Worm (Caenorhabditis elegans) whole organism, mixed stage, embryonic: Measurements from ENCODE around the gene wee-1.1.

ENCODE experiments used
- M03D4.4 ChIP-seq: sonication (generic microtip); optimal IDR thresholded peaks from 2 replicates; lab custom pipeline; 2017; ENCODE audit warnings: mild to moderate bottlenecking, missing genetic modification characterization, missing compliant biosample characterization
- bed-3 ChIP-seq: fragments of 200-800 bp; sonication (Bioruptor generic); optimal IDR thresholded peaks from 3 replicates; lab custom pipeline; 2018; ENCODE audit warnings: mild to moderate bottlenecking, missing genetic modification characterization, moderate library complexity, missing compliant biosample characterization
- blmp-1 ChIP-seq: fragments of 150-350 bp; optimal IDR thresholded peaks from 2 replicates; lab custom pipeline; 2014; ENCODE audit warnings: missing biosample characterization, missing genetic modification characterization
- ceh-39 ChIP-seq: fragments of 150-350 bp; optimal IDR thresholded peaks from 2 replicates; lab custom pipeline; 2014; ENCODE audit warnings: missing biosample characterization, missing genetic modification characterization
- ces-1 ChIP-seq: fragments of 150-350 bp; optimal IDR thresholded peaks from 2 replicates; lab custom pipeline; 2014; ENCODE audit warnings: missing biosample characterization, missing genetic modification reagents, missing genetic modification characterization
- cnd-1 ChIP-seq: fragments of 200-800 bp; sonication (Bioruptor generic); optimal IDR thresholded peaks from 2 replicates; lab custom pipeline; 2018; ENCODE audit warnings: mild to moderate bottlenecking, missing genetic modification characterization, missing compliant biosample characterization
- drap-1 ChIP-seq: fragments of 200-800 bp; sonication (Bioruptor generic); optimal IDR thresholded peaks from 3 replicates; lab custom pipeline; 2018; ENCODE audit warnings: mild to moderate bottlenecking, missing genetic modification characterization, missing compliant biosample characterization
- elt-1 ChIP-seq: sonication (generic microtip); optimal IDR thresholded peaks from 2 replicates; lab custom pipeline; 2017; ENCODE audit warnings: missing genetic modification characterization, mild to moderate bottlenecking, missing compliant biosample characterization, antibody characterized with exemption, moderate library complexity, borderline replicate concordance; ENCODE audit not compliant: insufficient read depth
- elt-3 ChIP-seq: fragments of 150-350 bp; optimal IDR thresholded peaks from 2 replicates; lab custom pipeline; 2014; ENCODE audit warnings: missing biosample characterization, missing genetic modification characterization
- ham-2 ChIP-seq: fragments of 200-800 bp; sonication (Bioruptor generic); optimal IDR thresholded peaks from 2 replicates; lab custom pipeline; 2018; ENCODE audit warnings: mild to moderate bottlenecking, missing genetic modification characterization, missing compliant biosample characterization
- hlh-1 ChIP-seq: fragments of 150-350 bp; optimal IDR thresholded peaks from 2 replicates; lab custom pipeline; 2014; ENCODE audit warnings: missing biosample characterization, missing genetic modification reagents, missing genetic modification characterization
- lin-13 ChIP-seq: fragments of 150-350 bp; optimal IDR thresholded peaks from 2 replicates; lab custom pipeline; 2014; ENCODE audit warnings: missing biosample characterization, missing genetic modification characterization
- lsy-2 ChIP-seq: fragments of 150-350 bp; optimal IDR thresholded peaks from 2 replicates; lab custom pipeline; 2014; ENCODE audit warnings: missing biosample characterization, missing genetic modification characterization
- mab-5 ChIP-seq: fragments of 150-350 bp; optimal IDR thresholded peaks from 2 replicates; lab custom pipeline; 2014; ENCODE audit warnings: missing biosample characterization, missing genetic modification characterization
- mep-1 ChIP-seq: fragments of 150-350 bp; optimal IDR thresholded peaks from 2 replicates; lab custom pipeline; 2017; ENCODE audit warnings: missing biosample characterization, missing genetic modification reagents, missing genetic modification characterization, inconsistent platforms
- nhr-12 ChIP-seq: fragments of 150-350 bp; optimal IDR thresholded peaks from 2 replicates; lab custom pipeline; 2014; ENCODE audit warnings: missing biosample characterization, missing genetic modification characterization
- nhr-2 ChIP-seq: fragments of 150-350 bp; optimal IDR thresholded peaks from 2 replicates; lab custom pipeline; 2014; ENCODE audit warnings: missing biosample characterization, missing genetic modification characterization
- nhr-237 ChIP-seq: fragments of 150-350 bp; optimal IDR thresholded peaks from 2 replicates; lab custom pipeline; 2014; ENCODE audit warnings: missing biosample characterization, missing genetic modification characterization
- nhr-28 ChIP-seq: fragments of 150-350 bp; optimal IDR thresholded peaks from 2 replicates; lab custom pipeline; 2014; ENCODE audit warnings: missing biosample characterization, missing genetic modification characterization
- pha-4 ChIP-seq: fragments of 150-350 bp; optimal IDR thresholded peaks from 2 replicates; lab custom pipeline; 2018; ENCODE audit warnings: missing biosample characterization, missing genetic modification reagents, missing genetic modification characterization
- sem-2 ChIP-seq: fragments of 200-800 bp; sonication (Bioruptor generic); optimal IDR thresholded peaks from 2 replicates; lab custom pipeline; 2018; ENCODE audit warnings: mild to moderate bottlenecking, missing genetic modification characterization, missing compliant biosample characterization
- snpc-4 ChIP-seq: fragments of 150-350 bp; optimal IDR thresholded peaks from 2 replicates; lab custom pipeline; 2014; ENCODE audit warnings: missing biosample characterization, missing genetic modification characterization
- sptf-1 ChIP-seq: sonication (generic microtip); optimal IDR thresholded peaks from 2 replicates; lab custom pipeline; 2017; ENCODE audit warnings: mild to moderate bottlenecking, missing genetic modification characterization, moderate library complexity, missing compliant biosample characterization
- tbx-8 ChIP-seq: fragments of 200-800 bp; sonication (Bioruptor generic); optimal IDR thresholded peaks from 2 replicates; lab custom pipeline; 2018; ENCODE audit warnings: mild to moderate bottlenecking, missing genetic modification characterization, moderate library complexity, missing compliant biosample characterization
- unc-120 ChIP-seq: sonication (generic microtip); optimal IDR thresholded peaks from 2 replicates; lab custom pipeline; 2017; ENCODE audit warnings: missing genetic modification characterization, missing compliant biosample characterization; ENCODE audit not compliant: poor library complexity, severe bottlenecking
- unc-39 ChIP-seq: fragments of 150-350 bp; optimal IDR thresholded peaks from 2 replicates; lab custom pipeline; 2014; ENCODE audit warnings: missing biosample characterization, missing genetic modification characterization
- unc-62 ChIP-seq: fragments of 150-350 bp; optimal IDR thresholded peaks from 2 replicates; lab custom pipeline; 2014; ENCODE audit warnings: missing biosample characterization, missing genetic modification reagents, missing genetic modification characterization
- zip-8 ChIP-seq: fragments of 150-350 bp; optimal IDR thresholded peaks from 2 replicates; lab custom pipeline; 2014; ENCODE audit warnings: missing biosample characterization, missing genetic modification characterization
- ztf-11 ChIP-seq: fragments of 150-350 bp; optimal IDR thresholded peaks from 2 replicates; lab custom pipeline; 2014; ENCODE audit warnings: missing biosample characterization, missing genetic modification characterization

The wee-1.1 gene

DNA sequence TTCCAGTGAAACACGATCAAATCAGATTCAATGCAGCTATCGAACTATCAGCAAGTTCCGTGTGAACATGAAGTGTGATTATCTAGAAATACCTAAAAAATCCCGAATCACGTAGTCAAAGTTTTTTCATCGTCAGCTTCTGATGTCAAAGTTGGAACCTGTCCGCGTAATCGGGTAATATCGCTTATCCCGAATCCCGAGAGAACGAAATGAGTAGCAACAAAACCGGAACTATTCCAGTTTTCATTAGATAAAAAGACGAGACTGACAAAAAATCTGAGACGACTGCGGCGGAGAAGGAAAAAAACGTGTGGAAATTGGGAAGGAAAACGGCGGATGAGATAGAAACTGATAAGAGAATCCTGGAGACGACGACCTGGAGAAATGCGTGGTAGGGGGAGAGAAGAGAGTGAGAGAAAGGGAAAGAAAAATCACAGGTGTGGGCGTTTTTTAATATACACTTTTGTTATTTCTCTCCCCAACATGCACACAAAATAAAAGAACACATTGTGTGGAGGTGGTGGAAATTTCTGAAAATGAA lies 36.7 kb upstream of the wee-1.1 start:
- TF ChIP-seq unc-62 (GFP tag; lab: Kevin White, UChicago), result no peak
- TF ChIP-seq elt-1 (tag; lab: Kevin White, UChicago), result peak; percentile 26

DNA sequence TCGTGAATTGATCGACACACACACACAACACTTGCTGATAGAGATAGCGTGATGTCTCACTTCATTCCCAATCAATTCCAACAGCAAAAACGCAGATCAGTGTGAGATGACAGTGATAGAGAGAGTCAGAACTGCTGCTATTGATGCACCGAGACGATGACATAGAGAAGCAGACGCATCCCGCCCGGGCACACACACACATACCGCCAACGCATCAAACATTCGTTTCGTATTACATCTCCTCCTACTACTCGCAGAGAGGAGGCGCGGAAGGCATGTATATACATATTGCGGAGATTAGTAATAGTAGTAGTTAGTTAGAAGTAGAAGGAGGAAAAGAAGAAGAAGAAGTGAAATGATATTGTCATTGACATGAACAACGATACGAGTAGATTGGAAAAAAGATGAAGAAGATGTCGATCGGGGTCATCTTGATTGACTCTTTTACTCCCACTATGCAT lies 36.1 kb upstream of the wee-1.1 start:
- TF ChIP-seq pha-4 (tag; lab: Kevin White, UChicago) (no peak), unc-39 (tag; lab: Kevin White, UChicago) (no peak), ham-2 (GFP tag; lab: Kevin White, UChicago) (peak; percentile 63), elt-3 (no peak), unc-120 (peak; percentile 63), hlh-1 (tag; lab: Kevin White, UChicago) (peak; percentile 70), unc-62 (GFP tag; lab: Kevin White, UChicago) (peak; percentile 84), drap-1 (GFP tag; lab: Kevin White, UChicago) (peak; percentile 42), elt-1 (tag; lab: Kevin White, UChicago) (peak; percentile 85)

- no peak for TF ChIP-seq nhr-12 (tag; lab: Kevin White, UChicago)
- TF ChIP-seq pha-4 (tag; lab: Kevin White, UChicago), result no peak
Observed at ce11 chrII:9618759-9619158, 35.4 kb upstream of the wee-1.1 start.

DNA sequence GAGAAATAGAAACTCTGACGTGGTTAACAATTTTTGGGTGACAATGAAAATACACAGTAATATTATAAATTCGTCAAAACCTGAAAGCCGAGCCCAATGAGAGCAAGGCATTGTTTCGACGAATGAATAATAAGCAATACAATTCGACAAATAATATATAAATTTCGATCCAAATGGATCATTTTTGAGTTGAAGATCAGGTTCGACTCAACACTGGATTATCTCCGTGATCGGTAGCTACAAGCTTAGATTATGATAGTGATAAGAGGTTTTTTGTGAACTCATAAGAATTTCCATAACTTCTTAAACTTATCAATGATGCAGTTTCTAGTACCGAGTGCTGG lies 34.5 kb upstream of the wee-1.1 start:
- no peak for TF ChIP-seq mep-1 (tag; lab: Kevin White, UChicago)
- no peak for TF ChIP-seq snpc-4 (tag; lab: Kevin White, UChicago)
- no peak for TF ChIP-seq ces-1 (GFP tag; lab: Kevin White, UChicago)
- no peak for TF ChIP-seq lin-13
- TF ChIP-seq sem-2, result no peak
- TF ChIP-seq mab-5 (tag; lab: Kevin White, UChicago), result no peak
- no peak for TF ChIP-seq zip-8 (tag; lab: Kevin White, UChicago)
- TF ChIP-seq nhr-28 (tag; lab: Kevin White, UChicago), result no peak
- TF ChIP-seq tbx-8 (GFP tag; lab: Kevin White, UChicago), result no peak

ce11 chrII:9617039-9617901 lies 33.9 kb upstream of the wee-1.1 start, which contains the start of gene hal-3:
hal-3 (minus strand) TSS chrII:9617125.
- TF ChIP-seq sptf-1 (tag; lab: Kevin White, UChicago) (peak; percentile 2), nhr-12 (tag; lab: Kevin White, UChicago) (no peak), unc-39 (tag; lab: Kevin White, UChicago) (no peak), mab-5 (tag; lab: Kevin White, UChicago) (no peak), elt-3 (no peak)

- TF ChIP-seq tbx-8 (GFP tag; lab: Kevin White, UChicago), result no peak
- TF ChIP-seq mep-1 (tag; lab: Kevin White, UChicago), result no peak
- no peak for TF ChIP-seq ceh-39
Observed at ce11 chrII:9614728-9615127, 31.4 kb upstream of the wee-1.1 start, which contains the start of gene hlh-6. hlh-6 (minus strand) TSS chrII:9614828.

DNA sequence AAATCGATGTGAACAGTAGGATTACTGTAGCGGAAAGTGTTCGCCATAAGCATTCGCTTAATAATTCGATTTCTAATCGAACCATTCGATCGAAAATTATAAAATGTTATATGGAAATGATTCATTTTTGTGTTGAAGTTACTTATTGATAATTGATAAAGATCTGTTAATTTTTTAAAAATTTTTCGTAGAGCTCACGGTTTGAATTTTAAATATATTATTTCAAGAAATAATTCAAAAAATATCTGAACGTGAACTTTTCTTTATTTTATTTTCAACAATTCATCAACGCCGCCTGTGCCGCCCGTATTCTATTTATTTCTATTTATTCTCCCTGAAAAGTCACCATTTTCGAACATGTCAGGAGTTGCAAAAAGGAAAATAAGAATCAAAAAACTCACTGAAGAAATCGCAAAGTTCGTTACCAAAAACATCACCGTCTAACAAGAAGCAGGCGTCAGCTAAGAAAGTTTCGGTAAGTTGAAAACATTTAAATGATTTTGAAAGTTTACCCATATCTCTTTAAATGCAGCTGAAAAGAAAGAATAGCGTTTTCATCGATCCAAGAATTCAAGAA lies 28.1 kb upstream of the wee-1.1 start, which contains the start of the genes T15H9.5 and T15H9.4:
Gene T15H9.5, minus strand, starts transcription at position 101 of the 577 bp plus-strand sequence.
Gene T15H9.4, plus strand, starts transcription at position 527 of the 577 bp plus-strand sequence.
- TF ChIP-seq nhr-28 (tag; lab: Kevin White, UChicago) (no peak), hlh-1 (tag; lab: Kevin White, UChicago) (no peak), lsy-2 (tag; lab: Kevin White, UChicago) (no peak), M03D4.4 (tag; lab: Kevin White, UChicago) (no peak), bed-3 (GFP tag; lab: Kevin White, UChicago) (no peak), tbx-8 (GFP tag; lab: Kevin White, UChicago) (no peak), cnd-1 (tag; lab: Kevin White, UChicago) (no peak), ces-1 (GFP tag; lab: Kevin White, UChicago) (no peak), sptf-1 (tag; lab: Kevin White, UChicago) (no peak), nhr-2 (no peak), unc-62 (GFP tag; lab: Kevin White, UChicago) (no peak), ztf-11 (tag; lab: Kevin White, UChicago) (no peak), mab-5 (tag; lab: Kevin White, UChicago) (no peak), ceh-39 (no peak), nhr-237 (no peak), unc-39 (tag; lab: Kevin White, UChicago) (no peak), blmp-1 (no peak), snpc-4 (tag; lab: Kevin White, UChicago) (no peak), ham-2 (GFP tag; lab: Kevin White, UChicago) (no peak)
- TF ChIP-seq, all 35 proteins: peak for 0
